Fruit fly (Drosophila melanogaster) whole organism, embryonic: ENCODE measurements around the gene CG15888.
A peak's percentile ranks its signal among the peaks of the same experiment; 100 is the strongest.

Experiments
- CG1024 ChIP-seq: fragments of 200-800 bp; sonication (Bioruptor generic); IDR thresholded peaks from 2 replicates; pipeline ENCODE4 v1.3.6; 2022; ENCODE audit warnings: missing biosample characterization, missing genetic modification characterization
- CG10267 ChIP-seq: fragments of 200-800 bp; sonication (Bioruptor generic); optimal IDR thresholded peaks from 2 replicates; lab custom pipeline; 2018; ENCODE audit warnings: missing biosample characterization, mild to moderate bottlenecking, missing genetic modification characterization, moderate library complexity
- CG11695 ChIP-seq: fragments of 200-800 bp; sonication (Bioruptor generic); IDR thresholded peaks from 3 replicates; pipeline ENCODE4 v1.3.6; 2022; ENCODE audit warnings: missing biosample characterization, missing genetic modification characterization
- CG13894 ChIP-seq: fragments of 200-800 bp; sonication (Bioruptor generic); optimal IDR thresholded peaks from 3 replicates; lab custom pipeline; 2018; ENCODE audit warnings: missing biosample characterization, mild to moderate bottlenecking, missing genetic modification characterization, moderate library complexity
- CG15696 ChIP-seq: fragments of 200-800 bp; sonication (Bioruptor generic); optimal IDR thresholded peaks from 2 replicates; lab custom pipeline; 2019; ENCODE audit warnings: missing biosample characterization, mild to moderate bottlenecking, missing genetic modification characterization, moderate library complexity
- CG17361 ChIP-seq: fragments of 200-800 bp; sonication (Bioruptor generic); IDR thresholded peaks from 3 replicates; pipeline ENCODE4 v1.3.6; 2022; ENCODE audit warnings: missing biosample characterization, missing genetic modification characterization
- CG18764 ChIP-seq: fragments of 200-800 bp; sonication (Bioruptor generic); optimal IDR thresholded peaks from 3 replicates; lab custom pipeline; 2016; ENCODE audit warnings: missing biosample characterization, missing genetic modification characterization
- CG2199 ChIP-seq: fragments of 200-800 bp; sonication (Bioruptor generic); IDR thresholded peaks from 3 replicates; pipeline ENCODE4 v1.3.6; 2022; ENCODE audit warnings: missing biosample characterization, missing genetic modification characterization
- CG30403 ChIP-seq: fragments of 200-800 bp; sonication (Bioruptor generic); optimal IDR thresholded peaks from 3 replicates; lab custom pipeline; 2016; ENCODE audit warnings: missing biosample characterization, missing genetic modification characterization
- CG32772 ChIP-seq: fragments of 200-800 bp; sonication (Bioruptor generic); IDR thresholded peaks from 2 replicates; pipeline ENCODE4 v1.3.6; 2022; ENCODE audit warnings: missing biosample characterization, missing genetic modification characterization
- CG3407 ChIP-seq: fragments of 200-800 bp; sonication (Bioruptor generic); optimal IDR thresholded peaks from 2 replicates; lab custom pipeline; 2018; ENCODE audit warnings: missing biosample characterization, mild to moderate bottlenecking, missing genetic modification characterization
- CG5953 ChIP-seq: fragments of 200-800 bp; sonication (Bioruptor generic); IDR thresholded peaks from 2 replicates; pipeline ENCODE4 v1.3.6; 2022; ENCODE audit warnings: missing biosample characterization, missing genetic modification characterization
- CG7556 ChIP-seq: fragments of 200-800 bp; sonication (Bioruptor generic); optimal IDR thresholded peaks from 2 replicates; lab custom pipeline; 2017; ENCODE audit warnings: missing biosample characterization, mild to moderate bottlenecking, missing genetic modification characterization
- CG7928 ChIP-seq: fragments of 200-800 bp; sonication (Bioruptor generic); optimal IDR thresholded peaks from 2 replicates; lab custom pipeline; 2017; ENCODE audit warnings: missing biosample characterization, mild to moderate bottlenecking, missing genetic modification characterization
- CG7963 ChIP-seq: fragments of 200-800 bp; sonication (Bioruptor generic); IDR thresholded peaks from 3 replicates; pipeline ENCODE4 v1.3.6; 2022; ENCODE audit warnings: missing biosample characterization, missing genetic modification characterization; ENCODE audit not compliant: partially characterized antibody
- CG9215 ChIP-seq: fragments of 200-800 bp; sonication (Bioruptor generic); IDR thresholded peaks from 2 replicates; pipeline ENCODE4 v1.3.6; 2022; ENCODE audit warnings: missing biosample characterization, missing genetic modification characterization
- D19A ChIP-seq: fragments of 200-800 bp; optimal IDR thresholded peaks from 3 replicates; lab custom pipeline; 2019; ENCODE audit warnings: missing biosample characterization, mild to moderate bottlenecking, missing genetic modification characterization, moderate library complexity
- Dad ChIP-seq: fragments of 200-800 bp; sonication (Bioruptor generic); optimal IDR thresholded peaks from 3 replicates; lab custom pipeline; 2016; ENCODE audit warnings: missing biosample characterization, missing genetic modification characterization
- Fer1 ChIP-seq: fragments of 200-800 bp; sonication (Bioruptor generic); optimal IDR thresholded peaks from 2 replicates; lab custom pipeline; 2017; ENCODE audit warnings: missing biosample characterization, mild to moderate bottlenecking, missing genetic modification characterization
- Fer2 ChIP-seq: fragments of 200-800 bp; sonication (Bioruptor generic); optimal IDR thresholded peaks from 2 replicates; lab custom pipeline; 2018; ENCODE audit warnings: missing biosample characterization, mild to moderate bottlenecking, missing genetic modification characterization, moderate library complexity
- Fer3 ChIP-seq: fragments of 200-800 bp; sonication (Bioruptor generic); optimal IDR thresholded peaks from 2 replicates; lab custom pipeline; 2018; ENCODE audit warnings: missing biosample characterization, mild to moderate bottlenecking, missing genetic modification characterization, moderate library complexity
- H2.0 ChIP-seq: fragments of 200-800 bp; sonication (Bioruptor generic); IDR thresholded peaks from 2 replicates; pipeline ENCODE4 v1.3.6; 2022; ENCODE audit warnings: missing biosample characterization, missing genetic modification characterization
- HLH3B ChIP-seq: fragments of 200-800 bp; sonication (Bioruptor generic); IDR thresholded peaks from 2 replicates; pipeline ENCODE4 v1.3.6; 2022; ENCODE audit warnings: missing biosample characterization, missing genetic modification characterization
- Hr78 ChIP-seq, 2 experiments: fragments of 200-800 bp in 1 of 2; fragments of >200 bp in 1 of 2; sonication (Bioruptor generic) in 1 of 2; optimal IDR thresholded peaks; 2 replicates each; lab custom pipeline; 2017 to 2019; ENCODE audit warnings: missing biosample characterization in 2 of 2, missing genetic modification characterization in 2 of 2, mild to moderate bottlenecking in 1 of 2, moderate library complexity in 1 of 2
- Kr ChIP-seq: fragments of 200-800 bp; sonication (Bioruptor generic); optimal IDR thresholded peaks from 2 replicates; lab custom pipeline; 2017; ENCODE audit warnings: missing biosample characterization, mild to moderate bottlenecking, missing genetic modification characterization
- Lhr ChIP-seq: fragments of 200-800 bp; sonication (Bioruptor generic); optimal IDR thresholded peaks from 3 replicates; lab custom pipeline; 2017; ENCODE audit warnings: mild to moderate bottlenecking, missing biosample characterization, missing genetic modification reagents, missing genetic modification characterization
- Oaz ChIP-seq: fragments of 200-800 bp; sonication (Bioruptor generic); IDR thresholded peaks from 2 replicates; pipeline ENCODE4 v1.3.6; 2022; ENCODE audit warnings: missing biosample characterization, missing genetic modification characterization
- Sox102F ChIP-seq: fragments of 200-800 bp; sonication (Bioruptor generic); optimal IDR thresholded peaks from 2 replicates; lab custom pipeline; 2018; ENCODE audit warnings: missing biosample characterization, mild to moderate bottlenecking, missing genetic modification characterization, moderate library complexity
- YL-1 ChIP-seq: fragments of 200-800 bp; sonication (Bioruptor generic); optimal IDR thresholded peaks from 3 replicates; lab custom pipeline; 2017; ENCODE audit warnings: missing biosample characterization, mild to moderate bottlenecking, missing genetic modification characterization
- abd-A ChIP-seq: fragments of 200-800 bp; sonication (Bioruptor generic); optimal IDR thresholded peaks from 3 replicates; lab custom pipeline; 2019; ENCODE audit warnings: missing biosample characterization, mild to moderate bottlenecking, missing genetic modification characterization, moderate library complexity
- ac ChIP-seq: fragments of 200-800 bp; sonication (Bioruptor generic); optimal IDR thresholded peaks from 3 replicates; lab custom pipeline; 2017; ENCODE audit warnings: missing biosample characterization, mild to moderate bottlenecking, missing genetic modification characterization
- ato ChIP-seq: fragments of 200-800 bp; sonication (Bioruptor generic); IDR thresholded peaks from 2 replicates; pipeline ENCODE4 v1.3.6; 2022; ENCODE audit warnings: missing biosample characterization, missing genetic modification characterization; ENCODE audit not compliant: partially characterized antibody
- bigmax ChIP-seq: fragments of 200-800 bp; sonication (Bioruptor generic); optimal IDR thresholded peaks from 2 replicates; lab custom pipeline; 2018; ENCODE audit warnings: missing biosample characterization, mild to moderate bottlenecking, missing genetic modification characterization
- chn ChIP-seq: fragments of 200-800 bp; sonication (Bioruptor generic); optimal IDR thresholded peaks from 2 replicates; lab custom pipeline; 2016; ENCODE audit warnings: missing biosample characterization, missing genetic modification characterization
- disco-r ChIP-seq: fragments of 200-800 bp; sonication (Bioruptor generic); optimal IDR thresholded peaks from 2 replicates; lab custom pipeline; 2016; ENCODE audit warnings: missing biosample characterization, missing genetic modification characterization
- ewg ChIP-seq: fragments of 200-800 bp; sonication (Bioruptor generic); optimal IDR thresholded peaks from 3 replicates; lab custom pipeline; 2017; ENCODE audit warnings: mild to moderate bottlenecking, missing biosample characterization, missing genetic modification reagents, missing genetic modification characterization
- h ChIP-seq: fragments of >200 bp; optimal IDR thresholded peaks from 2 replicates; lab custom pipeline; 2017
- hb ChIP-seq: fragments of 200-800 bp; sonication (Bioruptor generic); IDR thresholded peaks from 3 replicates; pipeline ENCODE4 v1.3.6; 2022; ENCODE audit warnings: missing biosample characterization, missing genetic modification characterization; ENCODE audit not compliant: partially characterized antibody
- ken ChIP-seq: fragments of 200-800 bp; sonication (Bioruptor generic); IDR thresholded peaks from 3 replicates; pipeline ENCODE4 v1.3.6; 2022; ENCODE audit warnings: missing biosample characterization, missing genetic modification characterization
- lbe ChIP-seq: fragments of 200-800 bp; sonication (Bioruptor generic); optimal IDR thresholded peaks from 2 replicates; lab custom pipeline; 2016; ENCODE audit warnings: missing biosample characterization, mild to moderate bottlenecking, missing genetic modification characterization
- lola ChIP-seq, 3 experiments: fragments of >200 bp in 2 of 3; fragments of 200-800 bp in 1 of 3; sonication (Bioruptor generic) in 1 of 3; optimal IDR thresholded peaks; 2 replicates each; lab custom pipeline; 2017 to 2019; ENCODE audit warnings: missing biosample characterization in 3 of 3, missing genetic modification characterization in 3 of 3, mild to moderate bottlenecking in 1 of 3, moderate library complexity in 1 of 3
- mam ChIP-seq: fragments of 200-800 bp; sonication (Bioruptor generic); optimal IDR thresholded peaks from 3 replicates; lab custom pipeline; 2016; ENCODE audit warnings: missing biosample characterization, missing genetic modification characterization
- nerfin-1 ChIP-seq: fragments of 200-800 bp; sonication (Bioruptor generic); optimal IDR thresholded peaks from 3 replicates; lab custom pipeline; 2019; ENCODE audit warnings: missing biosample characterization, mild to moderate bottlenecking, missing genetic modification characterization, moderate library complexity
- nerfin-2 ChIP-seq: fragments of 200-800 bp; sonication (Bioruptor generic); IDR thresholded peaks from 2 replicates; pipeline ENCODE4 v1.3.6; 2022; ENCODE audit warnings: missing biosample characterization, missing genetic modification characterization; ENCODE audit not compliant: partially characterized antibody
- run ChIP-seq: fragments of 200-800 bp; sonication (Bioruptor generic); optimal IDR thresholded peaks from 3 replicates; lab custom pipeline; 2018; ENCODE audit warnings: missing biosample characterization, mild to moderate bottlenecking, missing genetic modification characterization
- sens ChIP-seq: fragments of 200-800 bp; sonication (Bioruptor generic); peaks from one replicate; lab custom pipeline; 2016; ENCODE audit warnings: missing biosample characterization, missing genetic modification characterization
- slou ChIP-seq: fragments of 200-800 bp; sonication (Bioruptor generic); optimal IDR thresholded peaks from 3 replicates; lab custom pipeline; 2016; ENCODE audit warnings: missing biosample characterization, missing genetic modification characterization
- ssp ChIP-seq: fragments of 200-800 bp; sonication (Bioruptor generic); IDR thresholded peaks from 2 replicates; pipeline ENCODE4 v1.3.6; 2022; ENCODE audit warnings: missing biosample characterization, missing genetic modification characterization
- tin ChIP-seq: fragments of 200-800 bp; sonication (Bioruptor generic); optimal IDR thresholded peaks from 3 replicates; lab custom pipeline; 2016; ENCODE audit warnings: missing biosample characterization, missing genetic modification characterization
- z ChIP-seq: fragments of 200-800 bp; sonication (Bioruptor generic); IDR thresholded peaks from 3 replicates; pipeline ENCODE4 v1.3.6; 2022; ENCODE audit warnings: missing biosample characterization, missing genetic modification characterization
- zfh1 ChIP-seq: fragments of 200-800 bp; sonication (Bioruptor generic); IDR thresholded peaks from 3 replicates; pipeline ENCODE4 v1.3.6; 2022; ENCODE audit warnings: missing biosample characterization, missing genetic modification characterization

The CG15888 gene

DNA sequence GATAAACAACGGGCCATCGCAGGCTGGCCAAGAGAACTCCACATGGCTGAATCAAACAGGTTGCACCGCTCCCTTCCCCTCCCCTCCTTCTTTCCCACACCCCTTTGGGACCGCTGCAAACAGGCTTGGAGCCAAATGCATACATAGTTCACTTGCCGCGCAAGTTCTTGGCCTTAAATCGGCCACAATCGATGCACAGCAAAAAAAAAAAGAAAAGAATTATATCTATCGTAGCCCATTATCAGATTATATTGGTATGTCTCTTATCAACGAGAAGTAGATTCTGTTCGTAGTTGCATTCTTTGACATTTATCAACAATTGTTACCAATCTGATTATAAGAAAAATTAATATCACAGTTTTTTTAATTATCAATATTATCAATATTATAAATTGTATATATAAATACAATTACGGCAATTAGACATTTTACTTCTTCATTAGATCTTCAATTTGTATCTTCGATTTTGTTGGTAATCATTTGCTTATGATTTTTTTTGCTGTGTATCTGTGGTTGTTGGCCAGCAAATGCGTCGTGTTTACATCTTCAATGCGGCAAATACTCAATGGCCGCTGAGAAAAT, 19.1 kb upstream of the CG15888 start (continued):
- TF ChIP-seq CG17361 (GFP tag; lab: Robert Waterston, UW) = peak; percentile 88; the same call in 2 of the 3 replicates
- no peak for TF ChIP-seq CG13894 (tag; lab: Kevin White, UChicago)
- TF ChIP-seq Lhr (GFP tag; lab: Kevin White, UChicago) = peak; percentile 31
- TF ChIP-seq slou (GFP tag; lab: Kevin White, UChicago) = no peak
- TF ChIP-seq z (GFP tag; lab: Robert Waterston, UW) = no peak
- TF ChIP-seq CG30403 (GFP tag; lab: Kevin White, UChicago) = peak; percentile 48
- TF ChIP-seq zfh1 (GFP tag; lab: Robert Waterston, UW) = peak; percentile 32; the same call in 1 of the 3 replicates
- TF ChIP-seq CG15696 (tag; lab: Kevin White, UChicago) = no peak
- TF ChIP-seq mam (GFP tag; lab: Kevin White, UChicago) = no peak
- no peak for TF ChIP-seq HLH3B (GFP tag; lab: Robert Waterston, UW)
- TF ChIP-seq CG7556 (GFP tag; lab: Kevin White, UChicago) = peak; percentile 69
- no peak for TF ChIP-seq nerfin-2 (GFP tag; lab: Robert Waterston, UW)
- TF ChIP-seq CG7928 (GFP tag; lab: Kevin White, UChicago) = no peak
- TF ChIP-seq Fer2 (tag; lab: Kevin White, UChicago) = no peak
- TF ChIP-seq CG2199 (GFP tag; lab: Robert Waterston, UW) = no peak
- no peak for TF ChIP-seq Fer3 (tag; lab: Kevin White, UChicago)
- TF ChIP-seq D19A (tag; lab: Kevin White, UChicago) = peak; percentile 62
- TF ChIP-seq tin = peak; percentile 14
- no peak for TF ChIP-seq chn (GFP tag; lab: Kevin White, UChicago)
- no peak for TF ChIP-seq ken
- TF ChIP-seq bigmax (GFP tag; lab: Kevin White, UChicago) = no peak
- no peak for TF ChIP-seq hb (GFP tag; lab: Robert Waterston, UW)
- no peak for TF ChIP-seq Oaz (GFP tag; lab: Robert Waterston, UW)
- no peak for TF ChIP-seq YL-1 (GFP tag; lab: Kevin White, UChicago)
- no peak for TF ChIP-seq Fer1 (GFP tag; lab: Kevin White, UChicago)
- TF ChIP-seq CG1024 (GFP tag; lab: Robert Waterston, UW) = no peak
- TF ChIP-seq CG3407 (GFP tag; lab: Kevin White, UChicago) = peak; percentile 28
- TF ChIP-seq CG11695 (GFP tag; lab: Robert Waterston, UW) = no peak
- peak in 1 of 3 experiments; percentile 90 for TF ChIP-seq lola (GFP tag; optimal IDR thresholded peaks at IDR 0.05; lab: Kevin White, UChicago)
- no peak for TF ChIP-seq CG7963
- no peak for TF ChIP-seq CG5953 (GFP tag; lab: Robert Waterston, UW)
- peak; percentile 62 for TF ChIP-seq lbe (GFP tag; lab: Kevin White, UChicago)
- no peak for TF ChIP-seq abd-A
- no peak for TF ChIP-seq CG9215 (GFP tag; lab: Robert Waterston, UW)
- no peak for TF ChIP-seq ac (GFP tag; lab: Kevin White, UChicago)
- no peak for TF ChIP-seq Dad
- TF ChIP-seq H2.0 = no peak
- TF ChIP-seq nerfin-1 (tag; lab: Kevin White, UChicago) = no peak
- peak; percentile 16 for TF ChIP-seq ewg (GFP tag; lab: Kevin White, UChicago)
- TF ChIP-seq CG10267 (tag; lab: Kevin White, UChicago) = peak; percentile 65
- no peak for TF ChIP-seq ato (GFP tag; lab: Robert Waterston, UW)
- no peak for TF ChIP-seq CG18764 (GFP tag; lab: Kevin White, UChicago)
- peak; percentile 83 for TF ChIP-seq sens (GFP tag; lab: Kevin White, UChicago)
- no peak for TF ChIP-seq CG32772 (GFP tag; lab: Robert Waterston, UW)
- TF ChIP-seq run (tag; lab: Kevin White, UChicago) = no peak
- TF ChIP-seq Kr (GFP tag; lab: Kevin White, UChicago) = no peak
- no peak for TF ChIP-seq ssp (GFP tag; lab: Robert Waterston, UW)
- peak in 1 of 2 experiments; percentile 29 for TF ChIP-seq Hr78 (GFP tag; optimal IDR thresholded peaks at IDR 0.05; lab: Kevin White, UChicago)
- no peak for TF ChIP-seq h (lab: Kevin White, UChicago)
- TF ChIP-seq disco-r (GFP tag; lab: Kevin White, UChicago) = no peak
- peak; percentile 43 for TF ChIP-seq Sox102F (GFP tag; lab: Kevin White, UChicago)
